Worm (Caenorhabditis elegans) whole organism, L1 larva: ENCODE data around the gene R08E3.1.

Experiments used
- ama-1 ChIP-seq: fragments of 150-350 bp; optimal IDR thresholded peaks from 2 replicates; lab custom pipeline; 2014
- fkh-8 ChIP-seq: sonication (generic microtip); optimal IDR thresholded peaks from 2 replicates; lab custom pipeline; 2016; ENCODE audit warnings: mild to moderate bottlenecking, missing genetic modification characterization, missing compliant biosample characterization
- lin-39 ChIP-seq: fragments of 150-350 bp; optimal IDR thresholded peaks from 2 replicates; lab custom pipeline; 2014; ENCODE audit warnings: missing biosample characterization, missing genetic modification reagents, missing genetic modification characterization
- nhr-47 ChIP-seq: sonication (generic microtip); optimal IDR thresholded peaks from 2 replicates; lab custom pipeline; 2016; ENCODE audit warnings: mild to moderate bottlenecking, missing genetic modification characterization, moderate library complexity, missing compliant biosample characterization
- ztf-11 ChIP-seq, 2 experiments: sonication (generic microtip); optimal IDR thresholded peaks; 2 replicates each; lab custom pipeline; 2016 to 2017; ENCODE audit warnings: missing genetic modification characterization in 2 of 2, missing biosample characterization in 1 of 2, missing compliant biosample characterization in 1 of 2

DNA sequence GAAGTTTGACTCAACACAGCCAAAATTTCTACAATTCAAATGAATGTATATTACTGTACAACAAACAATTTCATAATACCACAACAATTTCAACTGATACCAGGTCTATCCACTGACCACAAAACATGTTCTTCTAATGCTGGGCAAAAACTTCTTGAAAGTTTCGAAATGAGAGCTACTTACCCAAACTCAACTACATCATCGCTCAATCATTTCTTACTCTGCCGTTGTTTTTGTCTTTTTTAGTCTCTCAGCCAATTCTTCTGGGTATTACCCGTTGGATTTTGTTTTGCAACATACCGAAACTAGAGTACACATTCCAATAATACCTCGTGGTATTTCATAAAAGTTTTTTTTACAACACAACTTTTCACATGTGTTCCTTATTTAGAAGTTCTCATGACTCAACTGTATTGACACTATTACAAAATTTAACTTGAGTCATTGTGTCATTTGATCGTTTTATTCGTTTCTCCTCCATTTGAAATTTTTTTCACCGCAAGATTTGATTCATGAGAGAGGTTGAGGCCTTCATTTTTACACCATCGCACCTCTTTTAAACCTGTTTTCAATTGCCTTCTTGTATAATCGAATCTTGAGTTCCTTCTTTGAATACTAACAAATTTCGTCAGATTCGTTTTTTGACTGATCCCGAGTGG is 39.2 kb upstream of the R08E3.1 start, which contains the start of gene F43C9.2:
- TF ChIP-seq lin-39 (no peak), fkh-8 (tag; lab: Kevin White, UChicago) (no peak), nhr-47 (tag; lab: Kevin White, UChicago) (no peak), ama-1 (lab: Kevin White, UChicago) (no peak), ztf-11 (tag; optimal IDR thresholded peaks at IDR 0.05; lab: Kevin White, UChicago) (no peak)
